Worm (Caenorhabditis elegans) whole organism, young adult: ENCODE results near the gene C41H7.2.

Source experiments
- B0019.2 ChIP-seq: fragments of 200-800 bp; sonication (Bioruptor generic); conservative IDR thresholded peaks from 2 replicates; pipeline ENCODE4 v1.3.6; 2022; ENCODE audit warnings: missing genetic modification reagents, missing genetic modification characterization, missing compliant biosample characterization
- C17E4.6 ChIP-seq: fragments of 200-800 bp; sonication (Bioruptor generic); IDR thresholded peaks from 2 replicates; pipeline ENCODE4 v1.3.6; 2022; ENCODE audit warnings: missing genetic modification reagents, missing genetic modification characterization, missing compliant biosample characterization
- F22D6.2 ChIP-seq: sonication (generic microtip); optimal IDR thresholded peaks from 2 replicates; lab custom pipeline; 2016; ENCODE audit warnings: mild to moderate bottlenecking, missing genetic modification characterization, missing compliant biosample characterization
- F49E8.2 ChIP-seq: sonication (generic microtip); optimal IDR thresholded peaks from 3 replicates; lab custom pipeline; 2017; ENCODE audit warnings: missing genetic modification characterization, mild to moderate bottlenecking, missing compliant biosample characterization, antibody characterized with exemption, moderate library complexity; ENCODE audit not compliant: insufficient read depth
- K12H6.12 ChIP-seq: fragments of 200-800 bp; sonication (Bioruptor generic); optimal IDR thresholded peaks from 2 replicates; lab custom pipeline; 2018; ENCODE audit warnings: mild to moderate bottlenecking, missing genetic modification characterization, missing compliant biosample characterization
- T07F8.4 ChIP-seq: sonication (generic microtip); optimal IDR thresholded peaks from 2 replicates; lab custom pipeline; 2016; ENCODE audit warnings: mild to moderate bottlenecking, missing genetic modification characterization, moderate library complexity, missing compliant biosample characterization
- Y53F4B.3 ChIP-seq: fragments of 200-800 bp; sonication (Bioruptor generic); IDR thresholded peaks from 2 replicates; pipeline ENCODE4 v1.3.6; 2022; ENCODE audit warnings: missing genetic modification reagents, missing genetic modification characterization, missing compliant biosample characterization
- Y67H2A.10 ChIP-seq: fragments of 200-800 bp; sonication (Bioruptor generic); conservative IDR thresholded peaks from 2 replicates; pipeline ENCODE4 v1.3.6; 2022; ENCODE audit warnings: missing genetic modification reagents, missing genetic modification characterization, missing compliant biosample characterization
- athp-1 ChIP-seq: sonication (generic microtip); optimal IDR thresholded peaks from 2 replicates; lab custom pipeline; 2017; ENCODE audit warnings: mild to moderate bottlenecking, missing genetic modification characterization, missing compliant biosample characterization
- ceh-40 ChIP-seq: fragments of 200-800 bp; sonication (Bioruptor generic); IDR thresholded peaks from 2 replicates; pipeline ENCODE4 v1.3.6; 2022; ENCODE audit warnings: missing genetic modification characterization, missing compliant biosample characterization
- ceh-91 ChIP-seq: fragments of 200-800 bp; sonication (Bioruptor generic); IDR thresholded peaks from 2 replicates; pipeline ENCODE4 v1.3.6; 2022; ENCODE audit warnings: missing genetic modification reagents, missing genetic modification characterization, missing compliant biosample characterization
- chd-7 ChIP-seq: sonication (generic microtip); optimal IDR thresholded peaks from 2 replicates; lab custom pipeline; 2016; ENCODE audit warnings: mild to moderate bottlenecking, missing genetic modification characterization, moderate library complexity, missing compliant biosample characterization
- dox-1 ChIP-seq: fragments of 200-800 bp; sonication (Bioruptor generic); IDR thresholded peaks from 2 replicates; pipeline ENCODE4 v1.3.6; 2022; ENCODE audit warnings: missing genetic modification reagents, missing genetic modification characterization, missing compliant biosample characterization
- efl-1 ChIP-seq: fragments of 150-350 bp; optimal IDR thresholded peaks from 2 replicates; lab custom pipeline; 2014; ENCODE audit warnings: missing biosample characterization, missing genetic modification reagents, missing genetic modification characterization
- egl-44 ChIP-seq: fragments of 200-800 bp; sonication (Bioruptor generic); IDR thresholded peaks from 2 replicates; pipeline ENCODE4 v1.3.6; 2022; ENCODE audit warnings: missing genetic modification reagents, missing genetic modification characterization, missing compliant biosample characterization
- egrh-3 ChIP-seq: fragments of 200-800 bp; sonication (Bioruptor generic); IDR thresholded peaks from 2 replicates; pipeline ENCODE4 v1.3.6; 2022; ENCODE audit warnings: missing genetic modification reagents, missing genetic modification characterization, missing compliant biosample characterization
- hlh-26 ChIP-seq: fragments of 200-800 bp; sonication (Bioruptor generic); conservative IDR thresholded peaks from 2 replicates; pipeline ENCODE4 v1.3.6; 2022; ENCODE audit warnings: missing genetic modification reagents, missing genetic modification characterization, missing compliant biosample characterization
- hsf-1 ChIP-seq: fragments of 200-800 bp; sonication (Bioruptor generic); IDR thresholded peaks from 2 replicates; pipeline ENCODE4 v1.3.6; 2022; ENCODE audit warnings: missing genetic modification reagents, missing genetic modification characterization, missing compliant biosample characterization
- let-526 ChIP-seq: fragments of 200-800 bp; sonication (Bioruptor generic); IDR thresholded peaks from 2 replicates; pipeline ENCODE4 v1.3.6; 2022; ENCODE audit warnings: missing genetic modification reagents, missing genetic modification characterization, missing compliant biosample characterization
- let-607 ChIP-seq, 2 experiments: fragments of 200-800 bp in 1 of 2; sonication (Bioruptor generic) in 1 of 2; sonication (generic microtip) in 1 of 2; optimal IDR thresholded peaks; 2 replicates each; lab custom pipeline; 2016 to 2018; ENCODE audit warnings: mild to moderate bottlenecking in 2 of 2, missing compliant biosample characterization in 2 of 2, missing genetic modification characterization in 2 of 2, moderate library complexity in 2 of 2, missing genotype in 1 of 2
- lin-26 ChIP-seq: fragments of 200-800 bp; sonication (Bioruptor generic); IDR thresholded peaks from 2 replicates; pipeline ENCODE4 v1.3.6; 2022; ENCODE audit warnings: missing genetic modification reagents, missing genetic modification characterization, missing compliant biosample characterization
- lin-54 ChIP-seq: fragments of 200-800 bp; sonication (Bioruptor generic); optimal IDR thresholded peaks from 2 replicates; lab custom pipeline; 2018; ENCODE audit warnings: mild to moderate bottlenecking, missing genetic modification characterization, missing compliant biosample characterization
- lsl-1 ChIP-seq: fragments of 200-800 bp; sonication (Bioruptor generic); optimal IDR thresholded peaks from 2 replicates; lab custom pipeline; 2018; ENCODE audit warnings: mild to moderate bottlenecking, missing genetic modification characterization, moderate library complexity, missing compliant biosample characterization
- madf-3 ChIP-seq: fragments of 200-800 bp; sonication (Bioruptor generic); IDR thresholded peaks from 2 replicates; pipeline ENCODE4 v1.3.6; 2022; ENCODE audit warnings: missing genetic modification reagents, missing genetic modification characterization, missing compliant biosample characterization
- madf-6 ChIP-seq: fragments of 200-800 bp; sonication (Bioruptor generic); IDR thresholded peaks from 2 replicates; pipeline ENCODE4 v1.3.6; 2022; ENCODE audit warnings: missing genetic modification reagents, missing genetic modification characterization, missing compliant biosample characterization
- mcd-1 ChIP-seq: fragments of 200-800 bp; sonication (Bioruptor generic); IDR thresholded peaks from 2 replicates; pipeline ENCODE4 v1.3.6; 2022; ENCODE audit warnings: missing genetic modification reagents, missing genetic modification characterization, missing compliant biosample characterization
- nfya-1 ChIP-seq: sonication (generic microtip); optimal IDR thresholded peaks from 2 replicates; lab custom pipeline; 2017; ENCODE audit warnings: antibody characterized with exemption, missing compliant biosample characterization, missing genetic modification characterization, borderline replicate concordance; ENCODE audit not compliant: insufficient read depth
- nhr-179 ChIP-seq: sonication (generic microtip); optimal IDR thresholded peaks from 2 replicates; lab custom pipeline; 2016; ENCODE audit warnings: mild to moderate bottlenecking, missing genetic modification characterization, missing compliant biosample characterization
- nhr-90 ChIP-seq: sonication (generic microtip); optimal IDR thresholded peaks from 2 replicates; lab custom pipeline; 2016; ENCODE audit warnings: missing genotype, mild to moderate bottlenecking, missing genetic modification characterization, missing compliant biosample characterization
- rec-8 ChIP-seq, 2 experiments: sonication (generic microtip); optimal IDR thresholded peaks; 2 replicates each; lab custom pipeline; 2016; ENCODE audit warnings: mild to moderate bottlenecking in 2 of 2, missing genetic modification characterization in 2 of 2, missing genetic modification reagents in 2 of 2, missing genotype in 2 of 2, missing biosample characterization in 1 of 2, missing compliant biosample characterization in 1 of 2, moderate library complexity in 1 of 2
- repo-1 ChIP-seq: sonication (generic microtip); optimal IDR thresholded peaks from 2 replicates; lab custom pipeline; 2017; ENCODE audit warnings: mild to moderate bottlenecking, missing genetic modification characterization, missing compliant biosample characterization
- snpc-1.1 ChIP-seq: sonication (generic microtip); optimal IDR thresholded peaks from 2 replicates; lab custom pipeline; 2017; ENCODE audit warnings: missing genetic modification characterization, mild to moderate bottlenecking, missing compliant biosample characterization, antibody characterized with exemption, moderate library complexity, missing genotype, missing genetic modification reagents; ENCODE audit not compliant: insufficient read depth
- xnd-1 ChIP-seq: sonication (generic microtip); optimal IDR thresholded peaks from 2 replicates; lab custom pipeline; 2016; ENCODE audit warnings: missing genotype, missing genetic modification reagents, missing genetic modification characterization, missing compliant biosample characterization
- zfh-2 ChIP-seq: fragments of 200-800 bp; sonication (Bioruptor generic); conservative IDR thresholded peaks from 2 replicates; pipeline ENCODE4 v1.3.6; 2022; ENCODE audit warnings: missing genetic modification reagents, missing genetic modification characterization, missing compliant biosample characterization
- zim-3 ChIP-seq: sonication (generic microtip); optimal IDR thresholded peaks from 2 replicates; lab custom pipeline; 2017; ENCODE audit warnings: mild to moderate bottlenecking, missing genetic modification characterization, moderate library complexity, missing compliant biosample characterization
- ztf-26 ChIP-seq: sonication (generic microtip); optimal IDR thresholded peaks from 2 replicates; lab custom pipeline; 2017; ENCODE audit warnings: missing genetic modification characterization, missing compliant biosample characterization

The C41H7.2 gene

DNA sequence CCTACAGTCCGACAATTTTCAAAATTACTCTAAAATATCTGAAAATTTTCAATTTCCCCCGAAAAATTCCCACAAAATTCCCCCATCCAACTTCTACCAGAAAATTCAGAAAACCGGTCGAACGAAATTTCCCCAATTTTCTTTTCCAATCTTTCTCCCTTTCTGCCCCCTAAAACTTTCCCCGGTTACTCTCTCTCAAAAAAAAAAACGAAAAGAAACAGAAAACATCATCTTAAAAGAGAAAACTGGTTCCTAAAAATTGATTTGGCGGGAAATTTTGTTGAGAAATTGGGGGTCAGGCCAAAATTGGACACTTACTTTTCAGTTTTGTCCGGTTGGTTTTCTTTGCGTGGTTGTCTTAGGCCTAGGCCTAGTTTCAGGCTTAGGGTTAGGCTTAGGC is 37.0 kb upstream of the C41H7.2 start:
- TF ChIP-seq lin-54 (GFP tag; lab: Kevin White, UChicago) (no peak), C17E4.6 (GFP tag; lab: Robert Waterston, UW) (no peak), nhr-179 (tag; lab: Kevin White, UChicago) (no peak), F49E8.2 (tag; lab: Kevin White, UChicago) (no peak), let-526 (GFP tag; lab: Robert Waterston, UW) (no peak), nhr-90 (tag; lab: Kevin White, UChicago) (no peak), rec-8 (tag; optimal IDR thresholded peaks at IDR 0.05; lab: Kevin White, UChicago) (no peak), chd-7 (tag; lab: Kevin White, UChicago) (no peak), athp-1 (tag; lab: Kevin White, UChicago) (no peak), ceh-40 (GFP tag; lab: Robert Waterston, UW) (no peak), T07F8.4 (tag; lab: Kevin White, UChicago) (no peak), zim-3 (tag; lab: Kevin White, UChicago) (no peak), B0019.2 (no peak), K12H6.12 (tag; lab: Kevin White, UChicago) (no peak), Y67H2A.10 (no peak), let-607 (tag; optimal IDR thresholded peaks at IDR 0.05; lab: Kevin White, UChicago) (no peak), hlh-26 (GFP tag; lab: Robert Waterston, UW) (no peak)

DNA sequence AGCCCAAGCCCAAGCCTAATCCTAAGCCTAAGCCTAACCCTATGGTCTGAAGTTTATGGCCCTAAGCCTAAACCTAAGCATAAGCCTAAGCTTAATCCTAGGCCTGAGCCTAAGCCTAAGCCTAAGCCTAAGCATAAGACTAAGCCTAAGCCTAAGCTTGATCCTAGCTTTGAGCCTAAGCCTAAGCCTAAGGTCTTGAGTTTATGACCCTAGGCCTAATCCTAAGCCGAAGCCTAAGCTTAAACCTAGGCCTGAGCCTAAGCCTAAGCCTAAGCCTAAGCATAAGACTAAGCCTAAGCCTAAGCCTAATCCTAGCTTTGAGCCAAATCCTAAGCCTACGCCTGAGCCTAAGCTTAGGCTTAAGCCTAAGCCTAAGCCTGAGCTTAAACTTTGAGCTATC is 35.6 kb upstream of the C41H7.2 start:
- 0 out of 2 replicates have a peak, but pooled peaks have one; percentile 16 for TF ChIP-seq dox-1
- TF ChIP-seq ceh-91 (GFP tag; lab: Robert Waterston, UW), result no peak

DNA sequence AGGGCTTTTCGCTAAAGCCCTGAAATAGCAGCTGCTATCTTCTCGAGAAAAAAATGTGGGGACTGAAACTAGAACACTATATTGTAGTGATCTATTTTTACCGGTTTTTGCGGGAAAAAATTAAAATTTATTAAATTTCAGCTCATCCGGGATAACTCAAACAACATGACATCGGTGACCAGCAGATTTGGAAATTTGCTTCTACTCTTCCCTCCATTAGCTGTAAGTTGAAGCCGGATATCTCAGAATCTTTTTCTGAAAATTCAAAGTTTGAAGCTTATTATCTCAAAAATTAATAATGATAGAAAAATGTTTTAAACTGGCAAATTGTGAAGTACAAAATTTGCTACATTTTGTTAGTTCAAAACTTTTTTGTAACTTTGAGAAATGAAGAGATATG is 30.2 kb upstream of the C41H7.2 start:
- TF ChIP-seq hlh-26 (GFP tag; lab: Robert Waterston, UW), result no peak
- no peak for TF ChIP-seq efl-1 (GFP tag; lab: Kevin White, UChicago)
- TF ChIP-seq F49E8.2 (tag; lab: Kevin White, UChicago), result no peak
- no peak for TF ChIP-seq Y67H2A.10
- TF ChIP-seq, all 124 proteins: peak for 0

DNA sequence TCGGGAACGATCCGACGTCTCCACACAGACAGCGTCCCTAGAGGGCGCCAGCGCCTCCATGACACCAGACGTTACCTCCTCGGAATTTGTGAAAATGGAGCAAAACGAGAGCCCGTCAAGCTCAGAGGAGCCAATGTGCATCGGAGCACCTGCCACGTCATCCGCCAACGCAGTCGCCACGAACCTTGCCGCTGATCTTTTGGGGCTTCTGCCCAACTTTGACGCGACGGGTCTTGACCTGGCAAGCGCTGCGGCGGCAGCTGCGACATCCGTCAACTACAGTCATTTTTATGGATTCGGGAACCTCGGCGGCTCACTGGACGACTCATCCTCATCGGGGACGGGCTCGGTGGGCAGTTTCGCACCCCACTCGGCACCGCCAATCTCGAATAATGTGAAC is 29.2 kb upstream of the C41H7.2 start:
- TF ChIP-seq nfya-1 (tag; lab: Kevin White, UChicago), result no peak
- TF ChIP-seq zfh-2, result peak; percentile 76; the same call in 1 of the 2 replicates
- no peak for TF ChIP-seq T07F8.4 (tag; lab: Kevin White, UChicago)
- no peak for TF ChIP-seq efl-1 (GFP tag; lab: Kevin White, UChicago)
- peak; percentile 6 for TF ChIP-seq chd-7 (tag; lab: Kevin White, UChicago)
- TF ChIP-seq F22D6.2 (tag; lab: Kevin White, UChicago), result peak; percentile 4
- TF ChIP-seq hsf-1 (GFP tag; lab: Robert Waterston, UW), result no peak
- TF ChIP-seq madf-6, result 0 out of 2 replicates have a peak, but pooled peaks have one; percentile 28
- no peak for TF ChIP-seq lsl-1 (GFP tag; lab: Kevin White, UChicago)
- TF ChIP-seq mcd-1 (GFP tag; lab: Robert Waterston, UW), result 0 out of 2 replicates have a peak, but pooled peaks have one; percentile 7
- no peak for TF ChIP-seq ztf-26
- no peak for TF ChIP-seq Y53F4B.3 (GFP tag; lab: Robert Waterston, UW)
- peak; percentile 65; the same call in 1 of the 2 replicates for TF ChIP-seq madf-3 (GFP tag; lab: Robert Waterston, UW)
- TF ChIP-seq egl-44 (GFP tag; lab: Robert Waterston, UW), result 0 out of 2 replicates have a peak, but pooled peaks have one; percentile 6
- peak; percentile 71; the same call in 1 of the 2 replicates for TF ChIP-seq egrh-3 (GFP tag; lab: Robert Waterston, UW)
- no peak for TF ChIP-seq xnd-1
- no peak for TF ChIP-seq nhr-179 (tag; lab: Kevin White, UChicago)
- peak; percentile 50; the same call in 1 of the 2 replicates for TF ChIP-seq lin-26
- no peak for TF ChIP-seq repo-1 (tag; lab: Kevin White, UChicago)
- no peak for TF ChIP-seq let-607 (tag; optimal IDR thresholded peaks at IDR 0.05; lab: Kevin White, UChicago)
- no peak for TF ChIP-seq snpc-1.1
